Worm (Caenorhabditis elegans): Measurements from ENCODE around the gene F10E7.6.

The F10E7.6 gene

DNA sequence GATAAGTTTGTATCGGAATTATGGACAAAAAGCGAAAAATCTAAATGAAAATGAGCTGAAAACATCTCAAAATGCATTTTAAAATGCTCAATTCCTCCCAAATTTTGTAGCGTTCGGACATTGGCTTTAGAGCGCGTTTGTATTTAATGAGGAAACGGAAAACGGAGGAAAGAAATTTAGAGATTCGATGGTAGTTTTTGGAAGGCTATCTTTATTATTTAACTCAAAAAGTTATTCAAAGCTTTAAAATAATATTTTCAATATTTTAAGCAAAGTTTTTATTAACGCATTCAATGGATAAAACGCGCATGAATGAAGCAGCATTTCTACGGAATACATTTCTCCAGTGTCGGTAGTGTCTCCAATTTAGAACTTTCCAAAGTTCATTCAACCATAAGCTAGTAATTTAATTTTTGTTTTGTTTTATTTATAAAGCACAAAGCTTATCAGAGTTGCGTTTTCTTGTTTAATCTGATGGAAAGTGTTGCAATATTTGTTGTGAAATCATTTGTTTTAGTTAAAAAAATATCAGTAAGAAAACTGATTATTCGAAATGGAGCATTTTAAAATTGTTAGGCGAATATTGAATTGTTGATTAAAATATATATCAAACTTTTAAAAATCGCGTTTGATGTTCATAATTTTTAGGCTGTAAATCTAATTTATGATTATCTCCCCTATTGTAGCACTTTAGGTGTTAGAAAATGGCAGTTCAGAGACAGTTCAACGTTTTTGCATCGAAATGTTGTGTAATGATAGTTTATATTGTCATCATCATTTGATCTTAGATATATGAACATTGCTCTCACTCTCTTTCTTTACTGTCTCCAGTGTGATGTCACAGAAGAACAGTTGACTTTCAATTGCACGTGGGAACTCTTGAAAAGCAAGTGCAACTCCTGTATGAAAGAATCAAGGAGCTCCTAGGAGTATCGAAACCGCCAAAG, 40.0 kb upstream of the F10E7.6 start:
- peak; percentile 76 for TF ChIP-seq tbx-2 (tag; optimal IDR thresholded peaks at IDR 0.05)
- TF ChIP-seq hlh-15 (tag; optimal IDR thresholded peaks at IDR 0.05), result peak; percentile 17
- TF ChIP-seq unc-3 (GFP tag; conservative IDR thresholded peaks at IDR 0.05), result no peak
- TF ChIP-seq unc-3 (tag; optimal IDR thresholded peaks at IDR 0.05), result no peak
- TF ChIP-seq odd-2 (tag; optimal IDR thresholded peaks at IDR 0.05), result no peak
- peak; percentile 51 for TF ChIP-seq syd-9 (tag; optimal IDR thresholded peaks at IDR 0.05)
- peak; percentile 84 for TF ChIP-seq ets-4 (tag; optimal IDR thresholded peaks at IDR 0.05)
- peak; percentile 87 for TF ChIP-seq C08G9.2 (tag; optimal IDR thresholded peaks at IDR 0.05)
- TF ChIP-seq ceh-22 (tag; optimal IDR thresholded peaks at IDR 0.05), result no peak
- no peak for TF ChIP-seq pqm-1 (tag; optimal IDR thresholded peaks at IDR 0.05)
- peak; percentile 82 for TF ChIP-seq elt-2 (tag; optimal IDR thresholded peaks at IDR 0.05)
- peak; percentile 7 for TF ChIP-seq fkh-6 (tag; optimal IDR thresholded peaks at IDR 0.05)
- no peak for TF ChIP-seq hlh-6 (tag; optimal IDR thresholded peaks at IDR 0.05)
- peak; percentile 39 for TF ChIP-seq nfya-1 (tag; optimal IDR thresholded peaks at IDR 0.05)
- no peak for TF ChIP-seq lin-11 (tag; optimal IDR thresholded peaks at IDR 0.05)
- TF ChIP-seq ceh-45 (GFP tag; IDR thresholded peaks at IDR 0.05), result no peak
- TF ChIP-seq ceh-31 (tag; optimal IDR thresholded peaks at IDR 0.05), result peak; percentile 97
- TF ChIP-seq sox-2 (GFP tag; IDR thresholded peaks at IDR 0.05), result no peak
- TF ChIP-seq fkh-10 (GFP tag; optimal IDR thresholded peaks at IDR 0.05), result no peak
- no peak for TF ChIP-seq ceh-34 (tag; optimal IDR thresholded peaks at IDR 0.05)
- peak; percentile 51 for TF ChIP-seq ceh-18 (tag; optimal IDR thresholded peaks at IDR 0.05)
- TF ChIP-seq unc-55 (GFP tag; optimal IDR thresholded peaks at IDR 0.05), result no peak
- TF ChIP-seq sdc-2 (tag; optimal IDR thresholded peaks at IDR 0.05), result no peak
- TF ChIP-seq K02D7.2 (tag; optimal IDR thresholded peaks at IDR 0.05), result no peak
- no peak for TF ChIP-seq che-1 (tag; optimal IDR thresholded peaks at IDR 0.05)
- TF ChIP-seq dmd-4 (tag; optimal IDR thresholded peaks at IDR 0.05; ENCODE audit: borderline replicate concordance), result no peak
- TF ChIP-seq ztf-16 (tag; optimal IDR thresholded peaks at IDR 0.05), result peak; percentile 59
- TF ChIP-seq F13H6.1 (tag; optimal IDR thresholded peaks at IDR 0.05), result peak; percentile 61
- no peak for TF ChIP-seq pag-3 (tag; optimal IDR thresholded peaks at IDR 0.05; ENCODE audit: borderline replicate concordance)
- TF ChIP-seq rnt-1 (tag; optimal IDR thresholded peaks at IDR 0.05), result peak; percentile 82
- TF ChIP-seq hlh-30 (tag; optimal IDR thresholded peaks at IDR 0.05; ENCODE audit: insufficient read depth), result no peak
- peak; percentile 89 for TF ChIP-seq zip-5 (tag; optimal IDR thresholded peaks at IDR 0.05)
- TF ChIP-seq unc-86 (tag; optimal IDR thresholded peaks at IDR 0.05), result peak; percentile 5
- no peak for TF ChIP-seq pha-4 (tag; optimal IDR thresholded peaks at IDR 0.05)
- TF ChIP-seq K09A11.1 (tag; optimal IDR thresholded peaks at IDR 0.05; ENCODE audit: insufficient read depth), result no peak
- TF ChIP-seq sox-4 (tag; optimal IDR thresholded peaks at IDR 0.05), result no peak
- peak; percentile 93 for TF ChIP-seq unc-42 (tag; optimal IDR thresholded peaks at IDR 0.05)
- peak; percentile 65 for TF ChIP-seq ceh-14 (tag; optimal IDR thresholded peaks at IDR 0.05)
- no peak for TF ChIP-seq mec-3 (tag; optimal IDR thresholded peaks at IDR 0.05; ENCODE audit: borderline replicate concordance)
- peak; percentile 69 for TF ChIP-seq ahr-1 (tag; optimal IDR thresholded peaks at IDR 0.05)
- peak; percentile 83 for TF ChIP-seq fax-1 (tag; optimal IDR thresholded peaks at IDR 0.05)
- TF ChIP-seq npax-4 (tag; optimal IDR thresholded peaks at IDR 0.05), result no peak
- peak; percentile 84 for TF ChIP-seq ceh-2 (tag; optimal IDR thresholded peaks at IDR 0.05)
- peak; percentile 68 for TF ChIP-seq ref-2 (tag; optimal IDR thresholded peaks at IDR 0.05)
- peak; percentile 81 for TF ChIP-seq tbx-7 (tag; optimal IDR thresholded peaks at IDR 0.05)
- peak; percentile 59 for TF ChIP-seq hlh-8 (tag; optimal IDR thresholded peaks at IDR 0.05)
- no peak for TF ChIP-seq ceh-19 (GFP tag; optimal IDR thresholded peaks at IDR 0.05)
- TF ChIP-seq ceh-48 (tag; optimal IDR thresholded peaks at IDR 0.05), result no peak

All from whole organism, late embryonic.